Worm (Caenorhabditis elegans) whole organism, midembryonic: Measurements from ENCODE around the gene ZC15.1.

Source experiments
- flt-1 ChIP-seq: fragments of 200-800 bp; sonication (Bioruptor generic); IDR thresholded peaks from 2 replicates; pipeline ENCODE4 v1.3.6; 2022; ENCODE audit warnings: missing genetic modification characterization, missing compliant biosample characterization
- klf-2 ChIP-seq: fragments of 200-800 bp; sonication (Bioruptor generic); conservative IDR thresholded peaks from 2 replicates; pipeline ENCODE4 v1.3.6; 2022; ENCODE audit warnings: missing genetic modification reagents, missing genetic modification characterization, missing compliant biosample characterization
- med-1 ChIP-seq: sonication (generic microtip); optimal IDR thresholded peaks from 2 replicates; lab custom pipeline; 2017; ENCODE audit warnings: missing genetic modification characterization, mild to moderate bottlenecking, missing compliant biosample characterization, antibody characterized with exemption, missing genetic modification reagents; ENCODE audit not compliant: insufficient read depth
- ztf-29 ChIP-seq: fragments of 200-800 bp; sonication (Bioruptor generic); IDR thresholded peaks from 2 replicates; pipeline ENCODE4 v1.3.6; 2022; ENCODE audit warnings: missing genetic modification reagents, missing genetic modification characterization, missing compliant biosample characterization

DNA sequence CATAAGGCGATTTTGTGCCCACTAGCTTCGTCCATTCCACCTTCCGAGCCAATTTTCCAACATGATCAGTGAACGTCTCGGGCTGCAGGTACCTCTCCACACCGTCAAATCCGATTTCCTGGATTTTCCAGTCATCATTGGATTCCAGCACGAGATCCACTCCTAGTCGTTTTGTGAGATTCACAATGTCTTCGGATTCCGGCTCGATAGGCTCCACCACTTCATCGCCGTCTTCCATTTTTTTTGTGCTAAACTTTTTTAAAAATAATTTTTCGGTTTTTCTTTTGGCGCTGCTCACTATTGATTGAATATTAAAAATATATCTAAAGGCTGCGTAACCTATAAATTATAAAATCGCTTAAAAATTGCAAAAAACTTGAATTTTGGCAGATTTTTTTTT, 38.9 kb upstream of the ZC15.1 start, which contains the start of gene mdt-17:
- TF ChIP-seq med-1 (GFP tag; lab: Kevin White, UChicago) (no peak), flt-1 (no peak), ztf-29 (GFP tag; lab: Robert Waterston, UW) (no peak), klf-2 (GFP tag; lab: Robert Waterston, UW) (no peak)
